Fruit fly (Drosophila melanogaster): ENCODE results near the gene CG14325.

CG14325 gene

DNA sequence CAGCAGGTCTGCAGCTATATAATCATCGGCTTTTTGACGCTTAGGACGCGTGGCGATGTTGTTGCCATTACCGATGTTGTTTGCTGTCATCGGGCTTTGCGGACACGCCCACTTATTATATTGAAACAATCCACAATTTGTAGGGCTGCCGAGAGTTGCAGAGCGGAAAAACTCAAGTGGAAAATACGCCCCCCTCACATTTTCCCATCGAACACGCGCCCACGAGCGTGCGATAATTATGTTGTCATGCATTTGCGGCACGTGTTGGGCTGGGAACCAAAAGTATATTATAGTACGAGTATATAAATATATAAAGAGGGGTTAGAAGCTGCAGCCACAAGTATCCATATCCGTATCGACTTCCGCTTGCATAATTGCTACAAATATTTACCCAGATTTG lies 38.1 kb upstream of the CG14325 start:
- TF ChIP-seq nmo (GFP tag; optimal IDR thresholded peaks at IDR 0.05) = no peak
- TF ChIP-seq wdn (GFP tag; IDR thresholded peaks at IDR 0.05) = no peak
- no peak for TF ChIP-seq hbn (GFP tag; IDR thresholded peaks at IDR 0.05; ENCODE audit: partially characterized antibody)
- no peak for TF ChIP-seq Lpt (GFP tag; optimal IDR thresholded peaks at IDR 0.05)
- no peak for TF ChIP-seq CG8388 (GFP tag; optimal IDR thresholded peaks at IDR 0.05)
- no peak for TF ChIP-seq dan (GFP tag; IDR thresholded peaks at IDR 0.05)
- peak; percentile 93 for TF ChIP-seq Hey (tag; optimal IDR thresholded peaks at IDR 0.05)
- TF ChIP-seq CG17186 (GFP tag; optimal IDR thresholded peaks at IDR 0.05) = no peak
- TF ChIP-seq Meics (GFP tag; optimal IDR thresholded peaks at IDR 0.05) = no peak

DNA sequence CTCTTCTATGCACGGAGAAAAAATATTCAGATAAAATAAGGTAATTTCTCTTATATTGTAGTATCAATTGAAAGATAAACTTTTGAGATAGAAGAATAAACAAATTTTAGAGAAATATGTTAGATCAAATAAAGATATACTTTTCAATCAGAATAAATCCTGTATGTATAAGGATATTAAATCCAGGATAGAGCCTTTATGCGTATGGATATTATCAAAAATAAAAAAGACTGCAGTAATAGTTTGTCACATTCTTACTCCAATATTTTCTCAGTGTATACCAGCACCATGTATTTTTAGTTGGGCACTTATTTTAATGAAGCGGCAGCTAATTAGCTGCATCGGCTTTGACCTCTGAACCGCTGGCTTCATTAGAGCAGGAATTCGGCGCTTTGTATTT lies 35.1 kb upstream of the CG14325 start:
- TF ChIP-seq CG1024 (GFP tag; IDR thresholded peaks at IDR 0.05) = no peak
- TF ChIP-seq hth (optimal IDR thresholded peaks at IDR 0.05) = no peak
- TF ChIP-seq B-H1 (GFP tag; IDR thresholded peaks at IDR 0.05) = no peak
- no peak for TF ChIP-seq crol (GFP tag; IDR thresholded peaks at IDR 0.05)
- TF ChIP-seq CG9609 (GFP tag; optimal IDR thresholded peaks at IDR 0.05) = no peak
- no peak for TF ChIP-seq CG12219 (GFP tag; optimal IDR thresholded peaks at IDR 0.05)
- no peak for TF ChIP-seq dimm (GFP tag; IDR thresholded peaks at IDR 0.05)
- TF ChIP-seq lab (GFP tag; optimal IDR thresholded peaks at IDR 0.05) = no peak
- no peak for TF ChIP-seq vvl (GFP tag; IDR thresholded peaks at IDR 0.05)
- TF ChIP-seq TFAM (GFP tag; optimal IDR thresholded peaks at IDR 0.05) = no peak
- no peak for TF ChIP-seq kay (GFP tag; optimal IDR thresholded peaks at IDR 0.05)
- TF ChIP-seq CG6654 (GFP tag; optimal IDR thresholded peaks at IDR 0.05) = no peak
- no peak for TF ChIP-seq Atf6 (GFP tag; IDR thresholded peaks at IDR 0.05)
- TF ChIP-seq klu (GFP tag; IDR thresholded peaks at IDR 0.05) = no peak
- no peak for TF ChIP-seq Fer1 (GFP tag; optimal IDR thresholded peaks at IDR 0.05)
- no peak for TF ChIP-seq Adf1 (GFP tag; IDR thresholded peaks at IDR 0.05)
- TF ChIP-seq CG18262 (tag; optimal IDR thresholded peaks at IDR 0.05) = peak; percentile 41
- TF ChIP-seq esg (GFP tag; conservative IDR thresholded peaks at IDR 0.05) = no peak
- TF ChIP-seq Nf-YC (tag; optimal IDR thresholded peaks at IDR 0.05) = no peak
- no peak for TF ChIP-seq CTCF (GFP tag; optimal IDR thresholded peaks at IDR 0.05)
- TF ChIP-seq CG4424 (GFP tag; optimal IDR thresholded peaks at IDR 0.05) = no peak
- no peak for TF ChIP-seq CG31224 (GFP tag; IDR thresholded peaks at IDR 0.05)
- TF ChIP-seq pzg (GFP tag; optimal IDR thresholded peaks at IDR 0.05) = no peak
- no peak for TF ChIP-seq CG15479 (GFP tag; optimal IDR thresholded peaks at IDR 0.05)
- TF ChIP-seq cad (GFP tag; optimal IDR thresholded peaks at IDR 0.05) = no peak
- TF ChIP-seq Meics (GFP tag; optimal IDR thresholded peaks at IDR 0.05) = no peak
- TF ChIP-seq Hr51 (GFP tag; optimal IDR thresholded peaks at IDR 0.05) = no peak
- TF ChIP-seq CG5180 (GFP tag; optimal IDR thresholded peaks at IDR 0.05) = no peak
- no peak for TF ChIP-seq seq (GFP tag; IDR thresholded peaks at IDR 0.05)
- no peak for TF ChIP-seq CG16815 (GFP tag; optimal IDR thresholded peaks at IDR 0.05)
- peak; percentile 5 for TF ChIP-seq dmrt99B (tag; optimal IDR thresholded peaks at IDR 0.05)
- TF ChIP-seq Sox102F (GFP tag; optimal IDR thresholded peaks at IDR 0.05) = peak; percentile 8
- TF ChIP-seq CG30431 (GFP tag; optimal IDR thresholded peaks at IDR 0.05) = no peak
- TF ChIP-seq az2 (GFP tag; optimal IDR thresholded peaks at IDR 0.05) = no peak
- no peak for TF ChIP-seq Dfd (GFP tag; optimal IDR thresholded peaks at IDR 0.05)
- TF ChIP-seq BtbVII (GFP tag; optimal IDR thresholded peaks at IDR 0.05) = no peak
- no peak for TF ChIP-seq CG32532 (GFP tag; IDR thresholded peaks at IDR 0.05)
- TF ChIP-seq D19B (GFP tag; optimal IDR thresholded peaks at IDR 0.05) = no peak
- TF ChIP-seq GATAe (GFP tag; conservative IDR thresholded peaks at IDR 0.05) = no peak
- TF ChIP-seq CG43689 (GFP tag; IDR thresholded peaks at IDR 0.05) = no peak
- TF ChIP-seq CG11504 (tag; optimal IDR thresholded peaks at IDR 0.05) = peak; percentile 54
- no peak for TF ChIP-seq CG7745 (tag; optimal IDR thresholded peaks at IDR 0.05)
- TF ChIP-seq bsh (GFP tag; optimal IDR thresholded peaks at IDR 0.05) = no peak
- no peak for TF ChIP-seq Ets65A (GFP tag)
